Worm (Caenorhabditis elegans): ENCODE results near the gene arrd-17.

DNA sequence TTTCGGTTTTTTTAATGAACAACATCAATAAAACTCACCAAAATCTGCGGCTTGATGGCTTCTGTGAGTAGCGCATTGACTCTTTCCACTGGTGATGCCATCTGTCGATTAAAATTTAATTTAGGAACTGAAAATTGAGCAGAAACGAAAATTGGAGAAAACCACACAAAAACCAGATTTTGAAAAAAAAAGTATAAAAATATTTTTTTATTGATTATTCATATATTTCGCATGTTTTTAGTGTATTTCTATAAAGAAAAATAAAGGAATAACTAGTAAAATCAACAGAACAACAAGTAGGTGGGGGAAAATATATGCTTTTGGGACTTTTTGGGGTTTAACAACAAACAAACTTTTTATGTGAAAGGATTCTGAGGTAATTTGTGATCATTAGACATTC, 11.6 kb upstream of the arrd-17 start, which contains the start of gene T12D8.10:
- TF ChIP-seq ama-1 (optimal IDR thresholded peaks at IDR 0.05) (no peak), elt-3 (tag; optimal IDR thresholded peaks at IDR 0.05) (no peak), nhr-76 (tag; optimal IDR thresholded peaks at IDR 0.05) (no peak), unc-39 (tag; optimal IDR thresholded peaks at IDR 0.05) (no peak), ztf-4 (tag; optimal IDR thresholded peaks at IDR 0.05) (no peak), egl-27 (tag; optimal IDR thresholded peaks at IDR 0.05) (no peak), ztf-11 (tag; optimal IDR thresholded peaks at IDR 0.05) (no peak), snpc-4 (tag; optimal IDR thresholded peaks at IDR 0.05) (no peak), ceh-16 (tag; optimal IDR thresholded peaks at IDR 0.05) (no peak), daf-12 (tag; optimal IDR thresholded peaks at IDR 0.05) (no peak), zag-1 (tag; optimal IDR thresholded peaks at IDR 0.05) (no peak), lin-39 (tag; optimal IDR thresholded peaks at IDR 0.05) (no peak), mdl-1 (tag; optimal IDR thresholded peaks at IDR 0.05) (no peak), sea-2 (GFP tag; optimal IDR thresholded peaks at IDR 0.05) (no peak)

Measured in whole organism, L3 larva.